Fruit fly (Drosophila melanogaster) whole organism: Measurements from ENCODE around the gene hng3.

Experiments used
- CG8478 ChIP-seq: fragments of >200 bp; optimal IDR thresholded peaks from 2 replicates; lab custom pipeline; 2018; ENCODE audit warnings: inconsistent platforms
- Dll ChIP-seq: fragments of >200 bp; optimal IDR thresholded peaks from 2 replicates; lab custom pipeline; 2017
- EcR ChIP-seq, 2 experiments: fragments of >200 bp; optimal IDR thresholded peaks; 2 replicates each; lab custom pipeline; 2017; ENCODE audit warnings: missing biosample characterization in 2 of 2, missing genetic modification characterization in 2 of 2, missing genetic modification reagents in 2 of 2
- psq ChIP-seq: fragments of >200 bp; optimal IDR thresholded peaks from 2 replicates; lab custom pipeline; 2017
- usp ChIP-seq: fragments of >200 bp; optimal IDR thresholded peaks from 2 replicates; lab custom pipeline; 2017; ENCODE audit warnings: missing biosample characterization, missing genetic modification characterization, mixed read lengths

DNA sequence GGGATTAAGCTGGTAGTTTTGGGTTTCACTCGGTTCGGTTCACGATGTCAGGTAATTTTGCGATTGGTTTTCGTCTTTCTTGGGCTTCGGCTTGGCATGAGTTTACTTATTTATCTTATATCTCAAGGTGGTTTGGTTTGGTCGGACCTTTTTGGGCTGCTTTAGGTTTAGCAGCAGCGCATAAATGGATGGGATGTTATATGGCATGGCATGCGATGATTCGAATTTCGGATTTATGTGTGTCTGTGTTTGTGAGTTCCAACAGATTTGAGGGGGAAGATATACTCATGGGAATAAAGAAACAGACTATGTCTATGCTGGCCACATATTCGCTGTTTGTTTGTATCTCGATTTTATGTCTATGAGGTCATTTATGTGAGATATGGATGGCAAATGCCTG, 57.6 kb downstream of the hng3 start:
- TF ChIP-seq CG8478 (lab: Kevin White, UChicago) (no peak), psq (lab: Kevin White, UChicago) (no peak), usp (GFP tag; lab: Kevin White, UChicago) (no peak), EcR (GFP tag; optimal IDR thresholded peaks at IDR 0.05; lab: Kevin White, UChicago) (no peak), Dll (no peak)
